Worm (Caenorhabditis elegans): ENCODE results near the gene C04A2.15.

ce11 chrII:6830923-6831322 lies 21.1 kb upstream of the C04A2.15 start:
- no peak for TF ChIP-seq aly-2 (tag; optimal IDR thresholded peaks at IDR 0.05)
- TF ChIP-seq ztf-11 (tag; optimal IDR thresholded peaks at IDR 0.05) = no peak
- TF ChIP-seq nhr-11 (tag; optimal IDR thresholded peaks at IDR 0.05) = no peak
- no peak for TF ChIP-seq nhr-10 (tag; optimal IDR thresholded peaks at IDR 0.05)
- no peak for TF ChIP-seq elt-3 (tag; optimal IDR thresholded peaks at IDR 0.05)
- TF ChIP-seq C34F6.9 (tag; optimal IDR thresholded peaks at IDR 0.05) = no peak
- peak; percentile 1 for TF ChIP-seq nhr-129 (tag; optimal IDR thresholded peaks at IDR 0.05)
- TF ChIP-seq nhr-23 (tag; optimal IDR thresholded peaks at IDR 0.05) = no peak
- TF ChIP-seq unc-39 (tag; optimal IDR thresholded peaks at IDR 0.05) = no peak
- TF ChIP-seq ama-1 (optimal IDR thresholded peaks at IDR 0.05) = no peak
- TF ChIP-seq sma-3 (GFP tag; optimal IDR thresholded peaks at IDR 0.05) = no peak
- TF ChIP-seq ztf-4 (tag; optimal IDR thresholded peaks at IDR 0.05) = no peak
